Worm (Caenorhabditis elegans) whole organism, young adult: ENCODE measurements around the gene gst-7.

Experiments used
- B0019.2 ChIP-seq: fragments of 200-800 bp; sonication (Bioruptor generic); conservative IDR thresholded peaks from 2 replicates; pipeline ENCODE4 v1.3.6; 2022; ENCODE audit warnings: missing genetic modification reagents, missing genetic modification characterization, missing compliant biosample characterization
- D2030.7 ChIP-seq: fragments of 200-800 bp; sonication (Bioruptor generic); IDR thresholded peaks from 2 replicates; pipeline ENCODE4 v1.3.6; 2022; ENCODE audit warnings: missing genetic modification reagents, missing genetic modification characterization, missing compliant biosample characterization
- F57A8.1 ChIP-seq: fragments of 200-800 bp; sonication (Bioruptor generic); optimal IDR thresholded peaks from 2 replicates; lab custom pipeline; 2018; ENCODE audit warnings: mild to moderate bottlenecking, missing genetic modification characterization, moderate library complexity, missing compliant biosample characterization
- Y56A3A.18 ChIP-seq: fragments of 200-800 bp; sonication (Bioruptor generic); IDR thresholded peaks from 2 replicates; pipeline ENCODE4 v1.3.6; 2022; ENCODE audit warnings: missing genetic modification reagents, missing genetic modification characterization, missing compliant biosample characterization
- ZK185.1 ChIP-seq: sonication (generic microtip); optimal IDR thresholded peaks from 2 replicates; lab custom pipeline; 2016; ENCODE audit warnings: mild to moderate bottlenecking, missing genetic modification characterization, missing compliant biosample characterization; ENCODE audit not compliant: poor library complexity, severe bottlenecking
- aptf-3 ChIP-seq: fragments of 200-800 bp; sonication (Bioruptor generic); IDR thresholded peaks from 2 replicates; pipeline ENCODE4 v1.3.6; 2022; ENCODE audit warnings: missing genetic modification characterization, missing compliant biosample characterization
- attf-6 ChIP-seq: fragments of 200-800 bp; sonication (Bioruptor generic); IDR thresholded peaks from 2 replicates; pipeline ENCODE4 v1.3.6; 2022; ENCODE audit warnings: missing genetic modification reagents, missing genetic modification characterization, missing compliant biosample characterization
- cebp-1 ChIP-seq, 2 experiments: fragments of 200-800 bp in 1 of 2; sonication (Bioruptor generic) in 1 of 2; sonication (generic microtip) in 1 of 2; IDR thresholded peaks in 1 of 2; optimal IDR thresholded peaks in 1 of 2; 2 replicates each; pipeline versions ENCODE4 v1.3.6 to Lab custom; 2017 to 2022; ENCODE audit warnings: missing compliant biosample characterization in 2 of 2, missing genetic modification characterization in 2 of 2, mild to moderate bottlenecking in 1 of 2, missing genetic modification reagents in 1 of 2, moderate library complexity in 1 of 2
- ceh-27 ChIP-seq: fragments of 200-800 bp; sonication (Bioruptor generic); optimal IDR thresholded peaks from 2 replicates; lab custom pipeline; 2018; ENCODE audit warnings: mild to moderate bottlenecking, missing genetic modification characterization, moderate library complexity, missing compliant biosample characterization
- die-1 ChIP-seq: sonication (generic microtip); optimal IDR thresholded peaks from 2 replicates; lab custom pipeline; 2016; ENCODE audit warnings: missing genotype, mild to moderate bottlenecking, missing genetic modification characterization, missing compliant biosample characterization
- dox-1 ChIP-seq: fragments of 200-800 bp; sonication (Bioruptor generic); IDR thresholded peaks from 2 replicates; pipeline ENCODE4 v1.3.6; 2022; ENCODE audit warnings: missing genetic modification reagents, missing genetic modification characterization, missing compliant biosample characterization
- dpl-1 ChIP-seq: fragments of 150-350 bp; optimal IDR thresholded peaks from 2 replicates; lab custom pipeline; 2014; ENCODE audit warnings: missing biosample characterization, missing genetic modification reagents, missing genetic modification characterization
- efl-1 ChIP-seq: fragments of 150-350 bp; optimal IDR thresholded peaks from 2 replicates; lab custom pipeline; 2014; ENCODE audit warnings: missing biosample characterization, missing genetic modification reagents, missing genetic modification characterization
- egl-44 ChIP-seq: fragments of 200-800 bp; sonication (Bioruptor generic); IDR thresholded peaks from 2 replicates; pipeline ENCODE4 v1.3.6; 2022; ENCODE audit warnings: missing genetic modification reagents, missing genetic modification characterization, missing compliant biosample characterization
- gei-17 ChIP-seq: fragments of 200-800 bp; sonication (Bioruptor generic); optimal IDR thresholded peaks from 2 replicates; lab custom pipeline; 2018; ENCODE audit warnings: mild to moderate bottlenecking, missing genetic modification characterization, missing compliant biosample characterization
- hmg-1.2 ChIP-seq: fragments of 200-800 bp; sonication (Bioruptor generic); IDR thresholded peaks from 2 replicates; pipeline ENCODE4 v1.3.6; 2022; ENCODE audit warnings: missing genetic modification reagents, missing genetic modification characterization, missing compliant biosample characterization
- hsf-1 ChIP-seq: fragments of 200-800 bp; sonication (Bioruptor generic); IDR thresholded peaks from 2 replicates; pipeline ENCODE4 v1.3.6; 2022; ENCODE audit warnings: missing genetic modification reagents, missing genetic modification characterization, missing compliant biosample characterization
- lin-40 ChIP-seq: sonication (generic microtip); optimal IDR thresholded peaks from 2 replicates; lab custom pipeline; 2016; ENCODE audit warnings: missing genetic modification characterization, mild to moderate bottlenecking, missing compliant biosample characterization, missing genotype, missing genetic modification reagents
- lin-54 ChIP-seq: fragments of 200-800 bp; sonication (Bioruptor generic); optimal IDR thresholded peaks from 2 replicates; lab custom pipeline; 2018; ENCODE audit warnings: mild to moderate bottlenecking, missing genetic modification characterization, missing compliant biosample characterization
- lsl-1 ChIP-seq: fragments of 200-800 bp; sonication (Bioruptor generic); optimal IDR thresholded peaks from 2 replicates; lab custom pipeline; 2018; ENCODE audit warnings: mild to moderate bottlenecking, missing genetic modification characterization, moderate library complexity, missing compliant biosample characterization
- lsy-27 ChIP-seq: sonication (generic microtip); optimal IDR thresholded peaks from 2 replicates; lab custom pipeline; 2017; ENCODE audit warnings: missing genetic modification characterization, mild to moderate bottlenecking, missing compliant biosample characterization, antibody characterized with exemption, missing genotype, borderline replicate concordance; ENCODE audit not compliant: insufficient read depth
- madf-10 ChIP-seq: sonication (generic microtip); optimal IDR thresholded peaks from 2 replicates; lab custom pipeline; 2016; ENCODE audit warnings: mild to moderate bottlenecking, missing genetic modification characterization, missing compliant biosample characterization
- madf-6 ChIP-seq: fragments of 200-800 bp; sonication (Bioruptor generic); IDR thresholded peaks from 2 replicates; pipeline ENCODE4 v1.3.6; 2022; ENCODE audit warnings: missing genetic modification reagents, missing genetic modification characterization, missing compliant biosample characterization
- madf-8 ChIP-seq: fragments of 200-800 bp; sonication (Bioruptor generic); conservative IDR thresholded peaks from 2 replicates; pipeline ENCODE4 v1.3.6; 2022; ENCODE audit warnings: missing genetic modification reagents, missing genetic modification characterization, missing compliant biosample characterization
- mes-4 ChIP-seq: sonication (generic microtip); optimal IDR thresholded peaks from 2 replicates; lab custom pipeline; 2016; ENCODE audit warnings: missing genotype, missing genetic modification characterization, missing compliant biosample characterization
- mxl-1 ChIP-seq: sonication (generic microtip); optimal IDR thresholded peaks from 2 replicates; lab custom pipeline; 2016; ENCODE audit warnings: missing genetic modification characterization, missing compliant biosample characterization
- nfyb-1 ChIP-seq: fragments of 200-800 bp; sonication (Bioruptor generic); IDR thresholded peaks from 2 replicates; pipeline ENCODE4 v1.3.6; 2022; ENCODE audit warnings: missing genetic modification reagents, missing genetic modification characterization, missing compliant biosample characterization
- nhr-120 ChIP-seq: fragments of 200-800 bp; sonication (Bioruptor generic); IDR thresholded peaks from 2 replicates; pipeline ENCODE4 v1.3.6; 2022; ENCODE audit warnings: missing genetic modification characterization, missing compliant biosample characterization
- nhr-80 ChIP-seq: sonication (generic microtip); optimal IDR thresholded peaks from 2 replicates; lab custom pipeline; 2016; ENCODE audit warnings: missing genetic modification characterization, missing compliant biosample characterization
- nhr-90 ChIP-seq: sonication (generic microtip); optimal IDR thresholded peaks from 2 replicates; lab custom pipeline; 2016; ENCODE audit warnings: missing genotype, mild to moderate bottlenecking, missing genetic modification characterization, missing compliant biosample characterization
- rpc-1 ChIP-seq, 2 experiments: fragments of 150-350 bp in 1 of 2; sonication (generic microtip) in 1 of 2; optimal IDR thresholded peaks; 2 replicates each; lab custom pipeline; 2014 to 2018; ENCODE audit warnings: missing biosample characterization in 1 of 2, missing genetic modification characterization in 1 of 2, missing genetic modification reagents in 1 of 2, missing genotype in 1 of 2
- sdz-38 ChIP-seq: sonication (generic microtip); optimal IDR thresholded peaks from 2 replicates; lab custom pipeline; 2016; ENCODE audit warnings: missing genotype, missing genetic modification characterization, missing compliant biosample characterization
- snpc-1.3 ChIP-seq: sonication (generic microtip); optimal IDR thresholded peaks from 2 replicates; lab custom pipeline; 2017; ENCODE audit warnings: missing genetic modification characterization, mild to moderate bottlenecking, missing compliant biosample characterization, antibody characterized with exemption, moderate library complexity, missing genotype, missing genetic modification reagents; ENCODE audit not compliant: insufficient read depth
- snpc-4 ChIP-seq, 5 experiments: fragments of 150-350 bp in 1 of 5; sonication (generic microtip) in 4 of 5; optimal IDR thresholded peaks; 2 replicates each; lab custom pipeline; 2014 to 2018; ENCODE audit warnings: missing genetic modification characterization in 5 of 5, missing biosample characterization in 3 of 5, antibody characterized with exemption in 2 of 5, mild to moderate bottlenecking in 2 of 5, missing compliant biosample characterization in 2 of 5, missing genotype in 2 of 5, moderate library complexity in 2 of 5, missing genetic modification reagents in 1 of 5
- tbp1 ChIP-seq: fragments of 200-800 bp; sonication (Bioruptor generic); optimal IDR thresholded peaks from 2 replicates; lab custom pipeline; 2018; ENCODE audit warnings: mild to moderate bottlenecking, missing genetic modification characterization, missing compliant biosample characterization
- tlf-1 ChIP-seq: fragments of 200-800 bp; sonication (Bioruptor generic); optimal IDR thresholded peaks from 2 replicates; lab custom pipeline; 2018; ENCODE audit warnings: mild to moderate bottlenecking, missing genetic modification characterization, missing compliant biosample characterization

Gene gst-7

ce11 chrII:4881727-4882126 lies at the start of gene gst-7:
TSS of gene gst-7 (plus strand) at chrII:4882062.
- TF ChIP-seq hmg-1.2 (GFP tag; lab: Robert Waterston, UW): peak; percentile 58; the same call in 1 of the 2 replicates
- peak; percentile 18 for TF ChIP-seq lin-54 (GFP tag; lab: Kevin White, UChicago)
- TF ChIP-seq dox-1 (GFP tag; lab: Robert Waterston, UW): 0 out of 2 replicates have a peak, but pooled peaks have one; percentile 7
- peak; percentile 10 for TF ChIP-seq lsl-1 (GFP tag; lab: Kevin White, UChicago)
- TF ChIP-seq tbp1 (GFP tag; lab: Kevin White, UChicago): peak; percentile 41
- no peak for TF ChIP-seq B0019.2 (GFP tag; lab: Robert Waterston, UW)
- TF ChIP-seq die-1 (tag; lab: Kevin White, UChicago): no peak
- TF ChIP-seq Y56A3A.18 (GFP tag; lab: Robert Waterston, UW): no peak
- 0 out of 2 replicates have a peak, but pooled peaks have one; percentile 32 for TF ChIP-seq nfyb-1 (GFP tag; lab: Robert Waterston, UW)
- peak; percentile 38 for TF ChIP-seq ceh-27
- peak; percentile 28 for TF ChIP-seq lin-40 (tag; lab: Kevin White, UChicago)
- peak; percentile 44; the same call in 1 of the 2 replicates for TF ChIP-seq hsf-1 (GFP tag; lab: Robert Waterston, UW)
- TF ChIP-seq madf-6 (GFP tag; lab: Robert Waterston, UW): peak; percentile 72
- TF ChIP-seq dpl-1 (GFP tag; lab: Kevin White, UChicago): peak; percentile 48
- TF ChIP-seq attf-6: no peak
- no peak for TF ChIP-seq nhr-120 (GFP tag; lab: Robert Waterston, UW)
- peak; percentile 25; the same call in 1 of the 2 replicates for TF ChIP-seq D2030.7
- 0 out of 2 replicates have a peak, but pooled peaks have one; percentile 60 for TF ChIP-seq aptf-3 (GFP tag; lab: Robert Waterston, UW)
- TF ChIP-seq efl-1 (GFP tag; lab: Kevin White, UChicago): peak; percentile 68
- no peak for TF ChIP-seq F57A8.1
- no peak for TF ChIP-seq cebp-1 (GFP tag; IDR thresholded peaks at IDR 0.05; lab: Robert Waterston, UW)
- TF ChIP-seq cebp-1 (tag; optimal IDR thresholded peaks at IDR 0.05; lab: Kevin White, UChicago): peak; percentile 1
- no peak for TF ChIP-seq snpc-4 (GFP tag; optimal IDR thresholded peaks at IDR 0.05; lab: Kevin White, UChicago)
- TF ChIP-seq snpc-4 (tag; optimal IDR thresholded peaks at IDR 0.05; lab: Kevin White, UChicago): no peak
- no peak for TF ChIP-seq lsy-27 (tag; lab: Kevin White, UChicago)
- peak; percentile 58 for TF ChIP-seq nhr-80 (tag; lab: Kevin White, UChicago)
- peak; percentile 35; the same call in 1 of the 2 replicates for TF ChIP-seq madf-8 (GFP tag; lab: Robert Waterston, UW)
- no peak for TF ChIP-seq mxl-1 (tag; lab: Kevin White, UChicago)

DNA sequence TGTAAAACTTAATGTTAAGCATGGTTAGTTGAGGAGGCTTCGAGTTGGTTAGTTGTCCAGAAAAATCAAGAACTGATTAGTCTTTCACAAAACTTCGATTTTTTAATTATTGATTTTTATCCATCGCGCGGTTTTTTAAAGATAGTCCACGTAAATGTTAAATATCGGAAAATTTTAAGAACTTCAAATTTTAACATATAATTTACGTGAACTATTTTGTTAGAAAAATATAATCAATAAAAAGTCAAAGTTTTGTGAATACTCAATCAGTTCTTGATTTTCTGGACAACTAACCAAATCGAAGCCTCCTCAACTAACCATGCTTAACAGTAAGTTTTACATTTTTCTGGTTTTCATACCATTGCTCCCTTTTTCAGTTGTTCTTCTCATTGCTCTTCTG lies 47.1 kb upstream of the gst-7 start, which contains the start of the genes C33F10.11 and C33F10.1:
Gene C33F10.11, minus strand, starts transcription at position 101 of the 400 bp plus-strand sequence.
Gene C33F10.1, plus strand, starts transcription at position 263 of the 400 bp plus-strand sequence.
- TF ChIP-seq sdz-38 (tag; lab: Kevin White, UChicago) (no peak), ZK185.1 (tag; lab: Kevin White, UChicago) (no peak), madf-10 (tag; lab: Kevin White, UChicago) (no peak), egl-44 (GFP tag; lab: Robert Waterston, UW) (no peak), snpc-1.3 (tag; lab: Kevin White, UChicago) (no peak), rpc-1 (optimal IDR thresholded peaks at IDR 0.05; lab: Kevin White, UChicago) (no peak), rpc-1 (tag; optimal IDR thresholded peaks at IDR 0.05; lab: Kevin White, UChicago) (no peak), mes-4 (no peak), nhr-90 (no peak), tlf-1 (GFP tag; lab: Kevin White, UChicago) (no peak), gei-17 (GFP tag; lab: Kevin White, UChicago) (no peak)
